Fruit fly (Drosophila melanogaster) whole organism, embryonic: Measurements from ENCODE around the gene CG15529.

Experiments
- Atf6 ChIP-seq: fragments of 200-800 bp; sonication (Bioruptor generic); IDR thresholded peaks from 2 replicates; pipeline ENCODE4 v1.3.6; 2022; ENCODE audit warnings: missing biosample characterization, missing genetic modification characterization
- CG10267 ChIP-seq: fragments of 200-800 bp; sonication (Bioruptor generic); optimal IDR thresholded peaks from 2 replicates; lab custom pipeline; 2018; ENCODE audit warnings: missing biosample characterization, mild to moderate bottlenecking, missing genetic modification characterization, moderate library complexity
- CG10274 ChIP-seq: fragments of 200-800 bp; sonication (Bioruptor generic); optimal IDR thresholded peaks from 3 replicates; lab custom pipeline; 2017; ENCODE audit warnings: missing biosample characterization, mild to moderate bottlenecking, missing genetic modification characterization
- CG10565 ChIP-seq: fragments of 200-800 bp; sonication (Bioruptor generic); optimal IDR thresholded peaks from 3 replicates; lab custom pipeline; 2016; ENCODE audit warnings: missing biosample characterization, mild to moderate bottlenecking, missing genetic modification characterization
- CG10654 ChIP-seq: fragments of 200-800 bp; sonication (Bioruptor generic); optimal IDR thresholded peaks from 2 replicates; lab custom pipeline; 2016; ENCODE audit warnings: missing biosample characterization, missing genetic modification characterization
- CG11560 ChIP-seq: fragments of 200-800 bp; sonication (Bioruptor generic); IDR thresholded peaks from 3 replicates; pipeline ENCODE4 v1.3.6; 2022; ENCODE audit warnings: missing biosample characterization, missing genetic modification characterization
- CG12391 ChIP-seq: fragments of 200-800 bp; sonication (Bioruptor generic); optimal IDR thresholded peaks from 3 replicates; lab custom pipeline; 2018; ENCODE audit warnings: missing biosample characterization, mild to moderate bottlenecking, missing genetic modification characterization, moderate library complexity
- CG15696 ChIP-seq: fragments of 200-800 bp; sonication (Bioruptor generic); optimal IDR thresholded peaks from 2 replicates; lab custom pipeline; 2019; ENCODE audit warnings: missing biosample characterization, mild to moderate bottlenecking, missing genetic modification characterization, moderate library complexity
- CG16779 ChIP-seq: fragments of 200-800 bp; sonication (Bioruptor generic); IDR thresholded peaks from 2 replicates; pipeline ENCODE4 v1.3.6; 2022; ENCODE audit warnings: missing biosample characterization, missing genetic modification characterization
- CG1832 ChIP-seq: fragments of 200-800 bp; sonication (Bioruptor generic); optimal IDR thresholded peaks from 2 replicates; lab custom pipeline; 2017; ENCODE audit warnings: missing biosample characterization, mild to moderate bottlenecking, missing genetic modification characterization, inconsistent platforms
- CG18764 ChIP-seq: fragments of 200-800 bp; sonication (Bioruptor generic); optimal IDR thresholded peaks from 3 replicates; lab custom pipeline; 2016; ENCODE audit warnings: missing biosample characterization, missing genetic modification characterization
- CG2875 ChIP-seq: fragments of 200-800 bp; sonication (Bioruptor generic); optimal IDR thresholded peaks from 2 replicates; lab custom pipeline; 2017; ENCODE audit warnings: missing biosample characterization, mild to moderate bottlenecking, missing genetic modification characterization, missing genetic modification reagents
- CG3065 ChIP-seq: fragments of 200-800 bp; sonication (Bioruptor generic); optimal IDR thresholded peaks from 2 replicates; lab custom pipeline; 2016; ENCODE audit warnings: missing biosample characterization, missing genetic modification characterization
- CG3163 ChIP-seq: fragments of 200-800 bp; sonication (Bioruptor generic); optimal IDR thresholded peaks from 3 replicates; lab custom pipeline; 2016; ENCODE audit warnings: missing biosample characterization, missing genetic modification characterization
- CG3281 ChIP-seq: fragments of 200-800 bp; sonication (Bioruptor generic); optimal IDR thresholded peaks from 3 replicates; lab custom pipeline; 2017; ENCODE audit warnings: missing biosample characterization, mild to moderate bottlenecking, missing genetic modification characterization
- CG4328 ChIP-seq: fragments of 200-800 bp; sonication (Bioruptor generic); optimal IDR thresholded peaks from 3 replicates; lab custom pipeline; 2017; ENCODE audit warnings: missing biosample characterization, missing genetic modification reagents, missing genetic modification characterization
- CG4854 ChIP-seq: fragments of 200-800 bp; sonication (Bioruptor generic); optimal IDR thresholded peaks from 2 replicates; lab custom pipeline; 2016; ENCODE audit warnings: missing biosample characterization, missing genetic modification characterization, inconsistent platforms
- CG5245 ChIP-seq: fragments of 200-800 bp; sonication (Bioruptor generic); optimal IDR thresholded peaks from 3 replicates; lab custom pipeline; 2016; ENCODE audit warnings: missing biosample characterization, missing genetic modification characterization
- CG7271 ChIP-seq: fragments of 200-800 bp; sonication (Bioruptor generic); optimal IDR thresholded peaks from 2 replicates; lab custom pipeline; 2018; ENCODE audit warnings: missing biosample characterization, mild to moderate bottlenecking, missing genetic modification characterization, moderate library complexity
- CG8924 ChIP-seq: fragments of 200-800 bp; optimal IDR thresholded peaks from 3 replicates; lab custom pipeline; 2019; ENCODE audit warnings: missing biosample characterization, mild to moderate bottlenecking, missing genetic modification characterization, moderate library complexity
- CTCF ChIP-seq: fragments of 200-800 bp; sonication (Bioruptor generic); optimal IDR thresholded peaks from 2 replicates; lab custom pipeline; 2017; ENCODE audit warnings: missing biosample characterization, mild to moderate bottlenecking, missing genetic modification characterization, moderate library complexity
- CoRest ChIP-seq: fragments of 200-800 bp; sonication (Bioruptor generic); optimal IDR thresholded peaks from 3 replicates; lab custom pipeline; 2018; ENCODE audit warnings: missing biosample characterization, mild to moderate bottlenecking, missing genetic modification characterization, moderate library complexity
- Dfd ChIP-seq, 2 experiments: fragments of >200 bp; optimal IDR thresholded peaks; 2 replicates each; lab custom pipeline; 2017; ENCODE audit warnings: missing biosample characterization in 2 of 2, missing genetic modification characterization in 2 of 2
- Doc3 ChIP-seq: fragments of 200-800 bp; sonication (Bioruptor generic); IDR thresholded peaks from 3 replicates; pipeline ENCODE4 v1.3.6; 2022; ENCODE audit warnings: missing biosample characterization, missing genetic modification characterization; ENCODE audit not compliant: partially characterized antibody
- Dref ChIP-seq: fragments of 200-800 bp; sonication (Bioruptor generic); IDR thresholded peaks from 2 replicates; pipeline ENCODE4 v1.3.6; 2022; ENCODE audit warnings: missing biosample characterization, missing genetic modification characterization
- Ets65A ChIP-seq: fragments of 200-800 bp; sonication (Bioruptor generic); peaks from one replicate; lab custom pipeline; 2016; ENCODE audit warnings: missing biosample characterization, missing genetic modification characterization
- Fer3 ChIP-seq: fragments of 200-800 bp; sonication (Bioruptor generic); optimal IDR thresholded peaks from 2 replicates; lab custom pipeline; 2018; ENCODE audit warnings: missing biosample characterization, mild to moderate bottlenecking, missing genetic modification characterization, moderate library complexity
- HLH3B ChIP-seq: fragments of 200-800 bp; sonication (Bioruptor generic); IDR thresholded peaks from 2 replicates; pipeline ENCODE4 v1.3.6; 2022; ENCODE audit warnings: missing biosample characterization, missing genetic modification characterization
- Hand ChIP-seq: fragments of 200-800 bp; sonication (Bioruptor generic); optimal IDR thresholded peaks from 2 replicates; lab custom pipeline; 2017; ENCODE audit warnings: mild to moderate bottlenecking, missing biosample characterization, missing genetic modification reagents, missing genetic modification characterization
- Jarid2 ChIP-seq: fragments of 200-800 bp; sonication (Bioruptor generic); optimal IDR thresholded peaks from 3 replicates; lab custom pipeline; 2017; ENCODE audit warnings: mild to moderate bottlenecking, missing biosample characterization, missing genetic modification reagents, missing genetic modification characterization
- NK7.1 ChIP-seq: fragments of 200-800 bp; sonication (Bioruptor generic); optimal IDR thresholded peaks from 3 replicates; lab custom pipeline; 2016; ENCODE audit warnings: missing biosample characterization, missing genetic modification characterization
- Nf-YC ChIP-seq: fragments of 200-800 bp; optimal IDR thresholded peaks from 3 replicates; lab custom pipeline; 2019; ENCODE audit warnings: missing biosample characterization, mild to moderate bottlenecking, missing genetic modification characterization, moderate library complexity
- Oaz ChIP-seq: fragments of 200-800 bp; sonication (Bioruptor generic); IDR thresholded peaks from 2 replicates; pipeline ENCODE4 v1.3.6; 2022; ENCODE audit warnings: missing biosample characterization, missing genetic modification characterization
- Oli ChIP-seq: fragments of 200-800 bp; sonication (Bioruptor generic); optimal IDR thresholded peaks from 2 replicates; lab custom pipeline; 2018; ENCODE audit warnings: missing biosample characterization, mild to moderate bottlenecking, missing genetic modification characterization, moderate library complexity
- Opbp ChIP-seq: fragments of 200-800 bp; sonication (Bioruptor generic); IDR thresholded peaks from 3 replicates; pipeline ENCODE4 v1.3.6; 2022; ENCODE audit warnings: missing biosample characterization, missing genetic modification characterization; ENCODE audit not compliant: partially characterized antibody
- ac ChIP-seq: fragments of 200-800 bp; sonication (Bioruptor generic); optimal IDR thresholded peaks from 3 replicates; lab custom pipeline; 2017; ENCODE audit warnings: missing biosample characterization, mild to moderate bottlenecking, missing genetic modification characterization
- ash1 ChIP-seq: fragments of 200-800 bp; sonication (Bioruptor generic); optimal IDR thresholded peaks from 2 replicates; lab custom pipeline; 2018; ENCODE audit warnings: missing biosample characterization, mild to moderate bottlenecking, missing genetic modification characterization
- bab2 ChIP-seq: fragments of 200-800 bp; sonication (Bioruptor generic); optimal IDR thresholded peaks from 2 replicates; lab custom pipeline; 2016; ENCODE audit warnings: missing biosample characterization, missing genetic modification characterization
- btn ChIP-seq: fragments of 200-800 bp; sonication (Bioruptor generic); optimal IDR thresholded peaks from 2 replicates; lab custom pipeline; 2016; ENCODE audit warnings: missing biosample characterization, missing genetic modification characterization
- chm ChIP-seq: fragments of 200-800 bp; sonication (Bioruptor generic); IDR thresholded peaks from 2 replicates; pipeline ENCODE4 v1.3.6; 2022; ENCODE audit warnings: missing biosample characterization, missing genetic modification characterization
- cwo ChIP-seq: fragments of 200-800 bp; sonication (Bioruptor generic); optimal IDR thresholded peaks from 3 replicates; lab custom pipeline; 2017; ENCODE audit warnings: missing biosample characterization, missing genetic modification characterization, mild to moderate bottlenecking, moderate library complexity, missing genetic modification reagents
- gcm ChIP-seq: fragments of 200-800 bp; sonication (Bioruptor generic); optimal IDR thresholded peaks from 2 replicates; lab custom pipeline; 2019; ENCODE audit warnings: missing biosample characterization, mild to moderate bottlenecking, missing genetic modification characterization, moderate library complexity
- gcm2 ChIP-seq: fragments of 200-800 bp; sonication (Bioruptor generic); optimal IDR thresholded peaks from 2 replicates; lab custom pipeline; 2016; ENCODE audit warnings: missing biosample characterization, missing genetic modification characterization
- her ChIP-seq: fragments of 200-800 bp; sonication (Bioruptor generic); optimal IDR thresholded peaks from 2 replicates; lab custom pipeline; 2016; ENCODE audit warnings: missing biosample characterization, missing genetic modification characterization
- lilli ChIP-seq: fragments of 200-800 bp; sonication (Bioruptor generic); optimal IDR thresholded peaks from 3 replicates; lab custom pipeline; 2016; ENCODE audit warnings: missing biosample characterization, missing genetic modification characterization
- slbo ChIP-seq: fragments of 200-800 bp; sonication (Bioruptor generic); IDR thresholded peaks from 2 replicates; pipeline ENCODE4 v1.3.6; 2022; ENCODE audit warnings: missing biosample characterization, missing genetic modification characterization
- stc ChIP-seq: fragments of 200-800 bp; sonication (Bioruptor generic); IDR thresholded peaks from 2 replicates; pipeline ENCODE4 v1.3.6; 2022; ENCODE audit warnings: missing biosample characterization, missing genetic modification characterization
- tap ChIP-seq: fragments of 200-800 bp; optimal IDR thresholded peaks from 3 replicates; lab custom pipeline; 2019; ENCODE audit warnings: missing biosample characterization, mild to moderate bottlenecking, missing genetic modification characterization, moderate library complexity
- trh ChIP-seq: fragments of 200-800 bp; sonication (Bioruptor generic); optimal IDR thresholded peaks from 2 replicates; lab custom pipeline; 2016; ENCODE audit warnings: missing biosample characterization, missing genetic modification characterization
- usp ChIP-seq: fragments of >200 bp; optimal IDR thresholded peaks from 2 replicates; lab custom pipeline; 2017; ENCODE audit warnings: missing biosample characterization, missing genetic modification characterization
- vfl ChIP-seq: fragments of 200-800 bp; sonication (Bioruptor generic); optimal IDR thresholded peaks from 2 replicates; lab custom pipeline; 2016; ENCODE audit warnings: missing biosample characterization, missing genetic modification characterization
- zf30C ChIP-seq: fragments of 200-800 bp; sonication (Bioruptor generic); optimal IDR thresholded peaks from 3 replicates; lab custom pipeline; 2018; ENCODE audit warnings: missing biosample characterization, mild to moderate bottlenecking, missing genetic modification characterization

Gene CG15529

dm6 chr3R:30195606-30196049 lies 43.8 kb downstream of the CG15529 start (continued):
- TF ChIP-seq ash1 (GFP tag; lab: Kevin White, UChicago) (no peak), vfl (no peak), Doc3 (GFP tag; lab: Robert Waterston, UW) (no peak), CG16779 (GFP tag; lab: Robert Waterston, UW) (peak; percentile 71), Atf6 (GFP tag; lab: Robert Waterston, UW) (peak; percentile 15; the same call in 1 of the 2 replicates), slbo (GFP tag; lab: Robert Waterston, UW) (peak; percentile 83), tap (tag; lab: Kevin White, UChicago) (no peak), CG2875 (GFP tag; lab: Kevin White, UChicago) (no peak), usp (GFP tag; lab: Kevin White, UChicago) (no peak), CG7271 (no peak), CG10654 (no peak), CTCF (GFP tag; lab: Kevin White, UChicago) (peak; percentile 78), Nf-YC (tag; lab: Kevin White, UChicago) (peak; percentile 53), CG4328 (no peak), Dref (GFP tag; lab: Robert Waterston, UW) (peak; percentile 28; the same call in 1 of the 2 replicates), HLH3B (GFP tag; lab: Robert Waterston, UW) (no peak), CG10267 (tag; lab: Kevin White, UChicago) (no peak), Oli (no peak), Ets65A (GFP tag; lab: Kevin White, UChicago) (no peak), her (peak; percentile 72), CG11560 (peak; percentile 35; the same call in 1 of the 3 replicates), CG18764 (GFP tag; lab: Kevin White, UChicago) (peak; percentile 23), NK7.1 (no peak), CG1832 (GFP tag; lab: Kevin White, UChicago) (no peak), CG3163 (GFP tag; lab: Kevin White, UChicago) (peak; percentile 20), CG4854 (GFP tag; lab: Kevin White, UChicago) (no peak), Oaz (GFP tag; lab: Robert Waterston, UW) (0 out of 2 replicates have a peak, but pooled peaks have one; percentile 14), chm (GFP tag; lab: Robert Waterston, UW) (peak; percentile 80; the same call in 1 of the 2 replicates), CG8924 (tag; lab: Kevin White, UChicago) (no peak), CG10565 (no peak), trh (GFP tag; lab: Kevin White, UChicago) (no peak), CG3065 (peak; percentile 22), zf30C (no peak), gcm (no peak), btn (GFP tag; lab: Kevin White, UChicago) (no peak), CG3281 (GFP tag; lab: Kevin White, UChicago) (peak; percentile 57), CG12391 (tag; lab: Kevin White, UChicago) (peak; percentile 8), ac (GFP tag; lab: Kevin White, UChicago) (no peak), Fer3 (tag; lab: Kevin White, UChicago) (peak; percentile 14), Jarid2 (GFP tag; lab: Kevin White, UChicago) (peak; percentile 45), Hand (GFP tag; lab: Kevin White, UChicago) (no peak), cwo (GFP tag; lab: Kevin White, UChicago) (peak; percentile 58), bab2 (GFP tag; lab: Kevin White, UChicago) (no peak), Dfd (GFP tag; optimal IDR thresholded peaks at IDR 0.05; lab: Kevin White, UChicago) (no peak), CG5245 (peak; percentile 6), stc (GFP tag; lab: Robert Waterston, UW) (peak; percentile 39), lilli (GFP tag; lab: Kevin White, UChicago) (peak; percentile 67), CG10274 (GFP tag; lab: Kevin White, UChicago) (no peak), CG15696 (tag; lab: Kevin White, UChicago) (no peak), gcm2 (no peak), CoRest (tag; lab: Kevin White, UChicago) (peak; percentile 32), Opbp (GFP tag; lab: Robert Waterston, UW) (no peak)
